Worm (Caenorhabditis elegans) whole organism, L4 larva: Measurements from ENCODE around the gene F22H10.11.
A peak's percentile ranks its signal among the peaks of the same experiment; 100 is the strongest.

Experiments
- R02D3.7 ChIP-seq: fragments of 150-350 bp; sonication (generic microtip); optimal IDR thresholded peaks from 3 replicates; lab custom pipeline; 2014; ENCODE audit warnings: missing biosample characterization, missing genetic modification characterization
- T20F7.1 ChIP-seq: fragments of 200-800 bp; sonication (Bioruptor generic); optimal IDR thresholded peaks from 2 replicates; lab custom pipeline; 2018; ENCODE audit warnings: mild to moderate bottlenecking, missing genetic modification characterization, missing compliant biosample characterization
- T26A8.4 ChIP-seq: fragments of 200-800 bp; sonication (Bioruptor generic); IDR thresholded peaks from 2 replicates; pipeline ENCODE4 v1.3.6; 2022; ENCODE audit warnings: missing genetic modification characterization, missing compliant biosample characterization
- Y48G9A.11 ChIP-seq: fragments of 200-800 bp; sonication (Bioruptor generic); IDR thresholded peaks from 2 replicates; pipeline ENCODE4 v1.3.6; 2022; ENCODE audit warnings: missing genetic modification reagents, missing genetic modification characterization, missing compliant biosample characterization
- Y5F2A.4 ChIP-seq: fragments of 200-800 bp; sonication (Bioruptor generic); optimal IDR thresholded peaks from 2 replicates; lab custom pipeline; 2018; ENCODE audit warnings: mild to moderate bottlenecking, missing genetic modification characterization, missing compliant biosample characterization
- Y75B8A.6 ChIP-seq: fragments of 200-800 bp; sonication (Bioruptor generic); IDR thresholded peaks from 2 replicates; pipeline ENCODE4 v1.3.6; 2022; ENCODE audit warnings: missing genetic modification reagents, missing genetic modification characterization, missing compliant biosample characterization
- ZK337.2 ChIP-seq: fragments of 200-800 bp; sonication (Bioruptor generic); IDR thresholded peaks from 2 replicates; pipeline ENCODE4 v1.3.6; 2022; ENCODE audit warnings: missing genetic modification reagents, missing genetic modification characterization, missing compliant biosample characterization
- aha-1 ChIP-seq: fragments of 150-350 bp; peaks from one replicate; lab custom pipeline; 2014; ENCODE audit warnings: missing biosample characterization, missing genetic modification characterization
- arid-1 ChIP-seq: fragments of 200-800 bp; sonication (Bioruptor generic); conservative IDR thresholded peaks from 2 replicates; pipeline ENCODE4 v1.3.6; 2022; ENCODE audit warnings: missing genetic modification reagents, missing genetic modification characterization, missing compliant biosample characterization
- attf-4 ChIP-seq: sonication (generic microtip); optimal IDR thresholded peaks from 3 replicates; lab custom pipeline; 2017; ENCODE audit warnings: missing biosample characterization, missing genetic modification characterization
- ceh-20 ChIP-seq: fragments of 200-800 bp; sonication (Bioruptor generic); IDR thresholded peaks from 2 replicates; pipeline ENCODE4 v1.3.6; 2022; ENCODE audit warnings: missing genetic modification reagents, missing genetic modification characterization, missing compliant biosample characterization
- ceh-32 ChIP-seq: sonication (generic microtip); optimal IDR thresholded peaks from 2 replicates; lab custom pipeline; 2016; ENCODE audit warnings: mild to moderate bottlenecking, missing genetic modification characterization, missing compliant biosample characterization; ENCODE audit not compliant: poor library complexity
- ceh-44 ChIP-seq: fragments of 200-800 bp; sonication (Bioruptor generic); IDR thresholded peaks from 2 replicates; pipeline ENCODE4 v1.3.6; 2022; ENCODE audit warnings: missing genetic modification reagents, missing genetic modification characterization, missing compliant biosample characterization
- ceh-82 ChIP-seq: sonication (generic microtip); optimal IDR thresholded peaks from 2 replicates; lab custom pipeline; 2017; ENCODE audit warnings: missing biosample characterization, missing genetic modification characterization
- ces-1 ChIP-seq: fragments of 150-350 bp; sonication (generic microtip); optimal IDR thresholded peaks from 4 replicates; lab custom pipeline; 2014; ENCODE audit warnings: missing biosample characterization, missing genetic modification reagents, missing genetic modification characterization
- cey-2 ChIP-seq: sonication (generic microtip); optimal IDR thresholded peaks from 3 replicates; lab custom pipeline; 2017; ENCODE audit warnings: missing genetic modification characterization, mild to moderate bottlenecking, missing compliant biosample characterization, antibody characterized with exemption, borderline replicate concordance; ENCODE audit not compliant: insufficient read depth
- daf-19 ChIP-seq: fragments of 200-800 bp; sonication (Bioruptor generic); conservative IDR thresholded peaks from 2 replicates; pipeline ENCODE4 v1.3.6; 2022; ENCODE audit warnings: missing genetic modification characterization, missing compliant biosample characterization
- dmd-8 ChIP-seq: fragments of 200-800 bp; sonication (Bioruptor generic); IDR thresholded peaks from 2 replicates; pipeline ENCODE4 v1.3.6; 2022; ENCODE audit warnings: missing genetic modification characterization, missing compliant biosample characterization
- egl-27 ChIP-seq: sonication (generic microtip); optimal IDR thresholded peaks from 3 replicates; lab custom pipeline; 2017; ENCODE audit warnings: missing biosample characterization, missing genetic modification reagents, missing genetic modification characterization
- egl-43 ChIP-seq: fragments of 200-800 bp; sonication (Bioruptor generic); IDR thresholded peaks from 2 replicates; pipeline ENCODE4 v1.3.6; 2022; ENCODE audit warnings: missing genetic modification reagents, missing genetic modification characterization, missing compliant biosample characterization
- fkh-10 ChIP-seq: fragments of 150-350 bp; optimal IDR thresholded peaks from 2 replicates; lab custom pipeline; 2014; ENCODE audit warnings: missing biosample characterization, missing genetic modification reagents, missing genetic modification characterization
- gei-8 ChIP-seq: fragments of 200-800 bp; sonication (Bioruptor generic); optimal IDR thresholded peaks from 2 replicates; lab custom pipeline; 2018; ENCODE audit warnings: mild to moderate bottlenecking, missing genetic modification characterization, missing compliant biosample characterization
- hlh-30 ChIP-seq: sonication (generic microtip); optimal IDR thresholded peaks from 2 replicates; lab custom pipeline; 2017; ENCODE audit warnings: antibody characterized with exemption, mild to moderate bottlenecking, missing genetic modification characterization, missing compliant biosample characterization; ENCODE audit not compliant: insufficient read depth
- lim-7 ChIP-seq: fragments of 200-800 bp; sonication (Bioruptor generic); IDR thresholded peaks from 2 replicates; pipeline ENCODE4 v1.3.6; 2022; ENCODE audit warnings: missing genetic modification characterization, missing compliant biosample characterization
- lin-13 ChIP-seq: fragments of 150-350 bp; optimal IDR thresholded peaks from 2 replicates; lab custom pipeline; 2014; ENCODE audit warnings: missing biosample characterization, missing genetic modification reagents, missing genetic modification characterization
- lin-29 ChIP-seq: fragments of 200-800 bp; sonication (Bioruptor generic); IDR thresholded peaks from 2 replicates; pipeline ENCODE4 v1.3.6; 2022; ENCODE audit warnings: missing genetic modification reagents, missing genetic modification characterization, missing compliant biosample characterization
- madf-5 ChIP-seq, 2 experiments: fragments of 200-800 bp; sonication (Bioruptor generic); IDR thresholded peaks; 2 replicates each; pipeline ENCODE4 v1.3.6; 2022; ENCODE audit warnings: missing compliant biosample characterization in 2 of 2, missing genetic modification characterization in 2 of 2
- madf-9 ChIP-seq: fragments of 200-800 bp; sonication (Bioruptor generic); conservative IDR thresholded peaks from 2 replicates; pipeline ENCODE4 v1.3.6; 2022; ENCODE audit warnings: missing genetic modification reagents, missing genetic modification characterization, missing compliant biosample characterization
- mdl-1 ChIP-seq, 2 experiments: fragments of 150-350 bp in 1 of 2; sonication (generic microtip) in 1 of 2; optimal IDR thresholded peaks; 2 replicates each; lab custom pipeline; 2014 to 2017; ENCODE audit warnings: missing biosample characterization in 2 of 2, missing genetic modification characterization in 2 of 2
- mdt-29 ChIP-seq: fragments of 200-800 bp; sonication (Bioruptor generic); IDR thresholded peaks from 2 replicates; pipeline ENCODE4 v1.3.6; 2022; ENCODE audit warnings: missing genetic modification reagents, missing genetic modification characterization, missing compliant biosample characterization
- mep-1 ChIP-seq: fragments of 150-350 bp; sonication (generic microtip); optimal IDR thresholded peaks from 3 replicates; lab custom pipeline; 2014; ENCODE audit warnings: missing biosample characterization, missing genetic modification characterization
- mes-2 ChIP-seq: sonication (generic microtip); optimal IDR thresholded peaks from 2 replicates; lab custom pipeline; 2016; ENCODE audit warnings: missing genotype, mild to moderate bottlenecking, missing genetic modification characterization, missing compliant biosample characterization; ENCODE audit not compliant: poor library complexity, severe bottlenecking
- mxl-2 ChIP-seq: fragments of 200-800 bp; sonication (Bioruptor generic); conservative IDR thresholded peaks from 2 replicates; pipeline ENCODE4 v1.3.6; 2022; ENCODE audit warnings: missing genetic modification reagents, missing genetic modification characterization, missing compliant biosample characterization
- nhr-10 ChIP-seq: fragments of 150-350 bp; optimal IDR thresholded peaks from 2 replicates; lab custom pipeline; 2014; ENCODE audit warnings: missing biosample characterization, missing genetic modification characterization
- nhr-102 ChIP-seq: sonication (generic microtip); optimal IDR thresholded peaks from 2 replicates; lab custom pipeline; 2016; ENCODE audit warnings: mild to moderate bottlenecking, missing genetic modification characterization, moderate library complexity, missing compliant biosample characterization
- nhr-11 ChIP-seq: fragments of 150-350 bp; optimal IDR thresholded peaks from 2 replicates; lab custom pipeline; 2014; ENCODE audit warnings: missing biosample characterization, missing genetic modification characterization
- nhr-111 ChIP-seq: fragments of 200-800 bp; sonication (Bioruptor generic); optimal IDR thresholded peaks from 2 replicates; lab custom pipeline; 2018; ENCODE audit warnings: mild to moderate bottlenecking, missing genetic modification characterization, missing compliant biosample characterization
- nhr-25 ChIP-seq: sonication (generic microtip); optimal IDR thresholded peaks from 2 replicates; lab custom pipeline; 2017; ENCODE audit warnings: missing genetic modification characterization, mild to moderate bottlenecking, missing compliant biosample characterization, antibody characterized with exemption, moderate library complexity, borderline replicate concordance; ENCODE audit not compliant: insufficient read depth
- nhr-76 ChIP-seq: fragments of 150-350 bp; optimal IDR thresholded peaks from 2 replicates; lab custom pipeline; 2014; ENCODE audit warnings: missing biosample characterization, missing genetic modification characterization
- php-3 ChIP-seq: fragments of 200-800 bp; sonication (Bioruptor generic); IDR thresholded peaks from 2 replicates; pipeline ENCODE4 v1.3.6; 2022; ENCODE audit warnings: missing genetic modification reagents, missing genetic modification characterization, missing compliant biosample characterization
- pqm-1 ChIP-seq: sonication (generic microtip); optimal IDR thresholded peaks from 2 replicates; lab custom pipeline; 2017; ENCODE audit warnings: missing biosample characterization, missing genetic modification characterization
- rbr-2 ChIP-seq: sonication (generic microtip); optimal IDR thresholded peaks from 2 replicates; lab custom pipeline; 2016; ENCODE audit warnings: missing genotype, missing genetic modification characterization, missing compliant biosample characterization
- set-16 ChIP-seq: fragments of 200-800 bp; sonication (Bioruptor generic); IDR thresholded peaks from 2 replicates; pipeline ENCODE4 v1.3.6; 2022; ENCODE audit warnings: missing genetic modification reagents, missing genetic modification characterization, missing compliant biosample characterization
- spr-1 ChIP-seq: sonication (generic microtip); optimal IDR thresholded peaks from 2 replicates; lab custom pipeline; 2016; ENCODE audit warnings: mild to moderate bottlenecking, missing genetic modification characterization, missing compliant biosample characterization
- tag-97 ChIP-seq: fragments of 200-800 bp; sonication (Bioruptor generic); IDR thresholded peaks from 2 replicates; pipeline ENCODE4 v1.3.6; 2022; ENCODE audit warnings: missing genetic modification characterization, missing compliant biosample characterization
- unc-130 ChIP-seq: sonication (generic microtip); optimal IDR thresholded peaks from 2 replicates; lab custom pipeline; 2016; ENCODE audit warnings: missing genetic modification reagents, missing genetic modification characterization, missing compliant biosample characterization
- zfp-2 ChIP-seq: sonication (generic microtip); optimal IDR thresholded peaks from 2 replicates; lab custom pipeline; 2016; ENCODE audit warnings: mild to moderate bottlenecking, missing genetic modification characterization, missing compliant biosample characterization
- zfp-3 ChIP-seq: fragments of 200-800 bp; sonication (Bioruptor generic); conservative IDR thresholded peaks from 2 replicates; pipeline ENCODE4 v1.3.6; 2022; ENCODE audit warnings: missing genetic modification reagents, missing genetic modification characterization, missing compliant biosample characterization
- zip-2 ChIP-seq: fragments of 150-350 bp; optimal IDR thresholded peaks from 2 replicates; lab custom pipeline; 2014; ENCODE audit warnings: missing biosample characterization, missing genetic modification characterization
- ztf-7 ChIP-seq: fragments of 150-350 bp; optimal IDR thresholded peaks from 2 replicates; lab custom pipeline; 2014; ENCODE audit warnings: missing biosample characterization, missing genetic modification characterization

Gene F22H10.11

DNA sequence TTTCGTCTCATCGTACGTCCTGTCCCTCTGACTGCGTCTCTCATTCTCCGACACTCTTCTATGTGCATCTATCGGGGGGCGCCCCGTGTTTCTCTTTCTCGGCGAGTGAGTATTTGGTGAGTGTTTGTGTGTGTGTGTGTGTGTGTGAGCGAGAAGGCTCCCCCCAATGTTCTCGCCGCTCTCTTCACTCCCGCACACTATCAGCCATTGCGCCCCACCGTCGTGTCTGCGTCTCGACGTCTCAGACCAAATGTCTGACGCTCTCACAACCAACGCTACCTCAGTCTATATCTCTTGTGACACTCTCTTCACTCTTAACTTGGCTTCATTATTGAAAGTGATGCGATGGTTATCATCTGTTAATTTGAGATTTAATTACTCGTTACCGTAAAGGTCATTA is 39.0 kb upstream of the F22H10.11 start (continued):
- TF ChIP-seq R02D3.7 (tag; lab: Kevin White, UChicago) = no peak
- TF ChIP-seq ZK337.2 (GFP tag; lab: Robert Waterston, UW) = no peak
- peak; percentile 94 for TF ChIP-seq nhr-11 (tag; lab: Kevin White, UChicago)
- TF ChIP-seq mep-1 (tag; lab: Kevin White, UChicago) = peak; percentile 95
- peak; percentile 83 for TF ChIP-seq arid-1
- TF ChIP-seq nhr-10 = peak; percentile 76
- TF ChIP-seq lim-7 (GFP tag; lab: Robert Waterston, UW) = no peak
- TF ChIP-seq spr-1 = peak; percentile 85
- TF ChIP-seq attf-4 (tag; lab: Kevin White, UChicago) = peak; percentile 9
- TF ChIP-seq T20F7.1 (GFP tag; lab: Kevin White, UChicago) = peak; percentile 77
- TF ChIP-seq gei-8 (GFP tag; lab: Kevin White, UChicago) = peak; percentile 87
- TF ChIP-seq Y5F2A.4 = no peak
- peak; percentile 52; the same call in 1 of the 2 replicates for TF ChIP-seq php-3 (GFP tag; lab: Robert Waterston, UW)
- peak; percentile 32 for TF ChIP-seq cey-2 (tag; lab: Kevin White, UChicago)
- TF ChIP-seq mdl-1 (tag; optimal IDR thresholded peaks at IDR 0.05; lab: Kevin White, UChicago) = peak; percentile 95 to 96
- TF ChIP-seq rbr-2 (tag; lab: Kevin White, UChicago) = peak; percentile 94
- no peak for TF ChIP-seq zip-2 (tag; lab: Kevin White, UChicago)
- peak; percentile 14 for TF ChIP-seq pqm-1
- TF ChIP-seq ceh-44 (GFP tag; lab: Robert Waterston, UW) = peak; percentile 56; the same call in 1 of the 2 replicates
- TF ChIP-seq daf-19 (GFP tag; lab: Robert Waterston, UW) = no peak
- TF ChIP-seq ztf-7 (tag; lab: Kevin White, UChicago) = peak; percentile 54
- TF ChIP-seq mes-2 = peak; percentile 79
- peak; percentile 28 for TF ChIP-seq zfp-2 (tag; lab: Kevin White, UChicago)
- peak; percentile 84 for TF ChIP-seq fkh-10 (GFP tag; lab: Kevin White, UChicago)
- TF ChIP-seq mxl-2 (GFP tag; lab: Robert Waterston, UW) = 0 out of 2 replicates have a peak, but pooled peaks have one; percentile 30
- TF ChIP-seq nhr-76 (tag; lab: Kevin White, UChicago) = no peak
- 0 out of 2 replicates have a peak, but pooled peaks have one; percentile 9 for TF ChIP-seq Y48G9A.11 (GFP tag; lab: Robert Waterston, UW)
- TF ChIP-seq lin-13 (GFP tag; lab: Kevin White, UChicago) = peak; percentile 63
- peak; percentile 95 for TF ChIP-seq hlh-30 (tag; lab: Kevin White, UChicago)
- peak; percentile 66 for TF ChIP-seq madf-9 (GFP tag; lab: Robert Waterston, UW)
- TF ChIP-seq mdt-29 = peak; percentile 64
- 0 out of 2 replicates have a peak, but pooled peaks have one; percentile 26 for TF ChIP-seq zfp-3 (GFP tag; lab: Robert Waterston, UW)
- no peak for TF ChIP-seq Y75B8A.6
- TF ChIP-seq ceh-82 (tag; lab: Kevin White, UChicago) = no peak
- TF ChIP-seq egl-27 (tag; lab: Kevin White, UChicago) = no peak
- TF ChIP-seq egl-43 (GFP tag; lab: Robert Waterston, UW) = no peak; the same call in 1 of the 2 replicates
- no peak for TF ChIP-seq nhr-111 (GFP tag; lab: Kevin White, UChicago)
- TF ChIP-seq unc-130 (GFP tag; lab: Kevin White, UChicago) = no peak
- no peak for TF ChIP-seq lin-29 (GFP tag; lab: Robert Waterston, UW)
- TF ChIP-seq ces-1 (GFP tag; lab: Kevin White, UChicago) = no peak
- peak; percentile 91 for TF ChIP-seq T26A8.4 (GFP tag; lab: Robert Waterston, UW)
- TF ChIP-seq nhr-25 (tag; lab: Kevin White, UChicago) = peak; percentile 84
- no peak for TF ChIP-seq tag-97
- 0 out of 2 replicates have a peak, but pooled peaks have one; percentile 49 for TF ChIP-seq dmd-8 (GFP tag; lab: Robert Waterston, UW)
- TF ChIP-seq ceh-32 (tag; lab: Kevin White, UChicago) = peak; percentile 32
- no peak for TF ChIP-seq madf-5 (GFP tag; IDR thresholded peaks at IDR 0.05; lab: Robert Waterston, UW)
- TF ChIP-seq aha-1 (tag; lab: Kevin White, UChicago) = peak; percentile 100
- TF ChIP-seq set-16 (GFP tag; lab: Robert Waterston, UW) = peak; percentile 84
- TF ChIP-seq nhr-102 (tag; lab: Kevin White, UChicago) = peak; percentile 74
- TF ChIP-seq ceh-20 (GFP tag; lab: Robert Waterston, UW) = peak; percentile 92
